Worm (Caenorhabditis elegans): ENCODE results near the gene T04G9.6.
A peak's percentile ranks its signal among the peaks of the same experiment; 100 is the strongest.

Gene T04G9.6

DNA sequence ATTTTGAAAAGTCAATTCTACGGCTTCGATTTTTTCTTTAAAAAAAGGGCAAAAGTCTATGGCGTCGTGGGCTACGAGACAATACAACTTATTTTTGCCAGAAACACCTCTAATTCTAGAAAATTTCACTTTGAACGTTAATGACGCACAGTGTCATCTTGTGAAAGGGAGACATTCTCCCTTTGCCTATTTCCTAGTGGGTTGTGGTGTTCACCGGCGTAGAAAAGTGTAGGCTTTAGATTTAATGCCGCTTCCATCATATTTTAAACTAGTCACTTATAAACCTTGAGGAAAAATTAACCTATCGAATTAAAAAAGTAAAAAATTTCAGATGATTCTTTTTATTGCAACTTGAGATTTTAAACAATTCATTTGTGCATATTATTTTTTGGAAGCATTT is 615 bp upstream of the T04G9.6 start (continued):
- no peak for TF ChIP-seq lin-1 (GFP tag; IDR thresholded peaks at IDR 0.05)
- TF ChIP-seq lin-29 (GFP tag; IDR thresholded peaks at IDR 0.05): no peak
- TF ChIP-seq zag-1 (tag; optimal IDR thresholded peaks at IDR 0.05): no peak
- no peak for TF ChIP-seq arid-1 (GFP tag; conservative IDR thresholded peaks at IDR 0.05)
- TF ChIP-seq sdz-12 (GFP tag; optimal IDR thresholded peaks at IDR 0.05): no peak
- TF ChIP-seq nhr-111 (GFP tag; optimal IDR thresholded peaks at IDR 0.05): no peak
- TF ChIP-seq spr-3 (GFP tag; optimal IDR thresholded peaks at IDR 0.05): no peak
- no peak for TF ChIP-seq fkh-10 (GFP tag; optimal IDR thresholded peaks at IDR 0.05)
- no peak for TF ChIP-seq nhr-25 (tag; optimal IDR thresholded peaks at IDR 0.05; ENCODE audit: borderline replicate concordance, insufficient read depth)
- no peak for TF ChIP-seq aly-2 (tag; optimal IDR thresholded peaks at IDR 0.05)
- TF ChIP-seq daf-12 (tag; optimal IDR thresholded peaks at IDR 0.05): no peak
- TF ChIP-seq ZK337.2 (GFP tag; IDR thresholded peaks at IDR 0.05): no peak
- no peak for TF ChIP-seq daf-8 (GFP tag; IDR thresholded peaks at IDR 0.05)
- TF ChIP-seq set-16 (GFP tag; IDR thresholded peaks at IDR 0.05): no peak
- 0 out of 2 replicates have a peak, but pooled peaks have one; percentile 30 for TF ChIP-seq hmg-1.1 (GFP tag; IDR thresholded peaks at IDR 0.05)
- TF ChIP-seq nhr-48 (tag; optimal IDR thresholded peaks at IDR 0.05): no peak
- TF ChIP-seq mes-2 (tag; optimal IDR thresholded peaks at IDR 0.05; ENCODE audit: poor library complexity, severe bottlenecking): peak; percentile 34
- no peak for TF ChIP-seq mxl-2 (GFP tag; conservative IDR thresholded peaks at IDR 0.05)
- TF ChIP-seq mxl-3 (GFP tag; optimal IDR thresholded peaks at IDR 0.05): no peak
- no peak for TF ChIP-seq dmd-8 (GFP tag; IDR thresholded peaks at IDR 0.05)

ce11 chrX:780027-780426 is 4.7 kb downstream of the T04G9.6 start:
- TF ChIP-seq Y105C5A.15 (GFP tag; IDR thresholded peaks at IDR 0.05) (no peak), unc-62 (GFP tag; optimal IDR thresholded peaks at IDR 0.05 in 1 of 2) (peak in 1 of 2 experiments; percentile 65), unc-62 (tag; optimal IDR thresholded peaks at IDR 0.05) (no peak)

- TF ChIP-seq ceh-20 (GFP tag; IDR thresholded peaks at IDR 0.05) (no peak), ZK337.2 (GFP tag; IDR thresholded peaks at IDR 0.05) (no peak), aha-1 (tag) (peak; percentile 97), unc-39 (tag; optimal IDR thresholded peaks at IDR 0.05) (no peak)
Observed at ce11 chrX:779259-779658, 5.5 kb downstream of the T04G9.6 start.

ce11 chrX:777421-777820 is 7.3 kb downstream of the T04G9.6 start, which contains the start of gene nas-15:
nas-15 (plus strand) TSS chrX:777721.
- TF ChIP-seq ceh-62 (tag; optimal IDR thresholded peaks at IDR 0.05) (no peak), spr-1 (tag; optimal IDR thresholded peaks at IDR 0.05) (no peak), lir-3 (tag; optimal IDR thresholded peaks at IDR 0.05) (no peak), madf-9 (GFP tag; conservative IDR thresholded peaks at IDR 0.05) (no peak)

- TF ChIP-seq lin-13 (GFP tag; optimal IDR thresholded peaks at IDR 0.05) (no peak), duxl-1 (tag; optimal IDR thresholded peaks at IDR 0.05; ENCODE audit: poor library complexity) (no peak), lin-29 (GFP tag; IDR thresholded peaks at IDR 0.05) (no peak), set-16 (GFP tag; IDR thresholded peaks at IDR 0.05) (no peak), nhr-6 (tag; optimal IDR thresholded peaks at IDR 0.05) (no peak), unc-62 (GFP tag; optimal IDR thresholded peaks at IDR 0.05 in 1 of 2) (no peak), unc-62 (tag; optimal IDR thresholded peaks at IDR 0.05) (no peak), php-3 (GFP tag; IDR thresholded peaks at IDR 0.05) (no peak), Y5F2A.4 (GFP tag; optimal IDR thresholded peaks at IDR 0.05) (no peak), lir-3 (tag; optimal IDR thresholded peaks at IDR 0.05) (no peak), lin-15B (tag; optimal IDR thresholded peaks at IDR 0.05) (no peak), dmd-9 (GFP tag; IDR thresholded peaks at IDR 0.05) (no peak)
Observed at ce11 chrX:772184-772583, 12.6 kb downstream of the T04G9.6 start, which contains the start of gene T04G9.4. T04G9.4 (plus strand) TSS chrX:772476.

All from whole organism, L4 larva.